Fruit fly (Drosophila melanogaster): Measurements from ENCODE around the gene msk.
A peak's percentile ranks its signal among the peaks of the same experiment; 100 is the strongest.

Gene msk

dm6 chr3L:8096106-8096558 lies 19.8 kb upstream of the msk start (continued):
- TF ChIP-seq gcm (GFP tag; optimal IDR thresholded peaks at IDR 0.05) (peak; percentile 88), CG3065 (GFP tag; optimal IDR thresholded peaks at IDR 0.05) (peak; percentile 82), ap (GFP tag; IDR thresholded peaks at IDR 0.05) (peak; percentile 87), CG4328 (GFP tag; optimal IDR thresholded peaks at IDR 0.05) (peak; percentile 95), schlank (tag; optimal IDR thresholded peaks at IDR 0.05) (peak; percentile 90), chn (GFP tag; optimal IDR thresholded peaks at IDR 0.05) (peak; percentile 78), pnt (GFP tag; optimal IDR thresholded peaks at IDR 0.05) (peak; percentile 70), CG4617 (GFP tag; optimal IDR thresholded peaks at IDR 0.05; ENCODE audit: borderline replicate concordance) (peak; percentile 78), Dip3 (GFP tag; optimal IDR thresholded peaks at IDR 0.05) (peak; percentile 87), Gsc (GFP tag; IDR thresholded peaks at IDR 0.05) (peak; percentile 55), CG11560 (tag; IDR thresholded peaks at IDR 0.05) (peak; percentile 89), dysf (GFP tag; IDR thresholded peaks at IDR 0.05) (peak; percentile 98), Ada2b (GFP tag; IDR thresholded peaks at IDR 0.05) (peak; percentile 94), CG2875 (GFP tag; optimal IDR thresholded peaks at IDR 0.05) (peak; percentile 72), Deaf1 (tag; optimal IDR thresholded peaks at IDR 0.05) (peak; percentile 81), CG10979 (tag; optimal IDR thresholded peaks at IDR 0.05) (peak; percentile 75), HLH54F (GFP tag; optimal IDR thresholded peaks at IDR 0.05) (peak; percentile 87), fu2 (GFP tag; optimal IDR thresholded peaks at IDR 0.05) (peak; percentile 73), CG13624 (GFP tag; optimal IDR thresholded peaks at IDR 0.05) (peak; percentile 94), CG18476 (GFP tag; optimal IDR thresholded peaks at IDR 0.05) (peak; percentile 88), Dad (GFP tag; optimal IDR thresholded peaks at IDR 0.05) (peak; percentile 84), Hmx (GFP tag; optimal IDR thresholded peaks at IDR 0.05) (peak; percentile 12), run (tag; optimal IDR thresholded peaks at IDR 0.05) (peak; percentile 92), CG3726 (GFP tag; IDR thresholded peaks at IDR 0.05) (peak; percentile 85; the same call in 2 of the 3 replicates), Dek (tag; optimal IDR thresholded peaks at IDR 0.05) (peak; percentile 99), ftz-f1 (GFP tag; optimal IDR thresholded peaks at IDR 0.05) (peak; percentile 71), sna (GFP tag; IDR thresholded peaks at IDR 0.05; ENCODE audit: partially characterized antibody) (no peak), Abd-B (GFP tag; optimal IDR thresholded peaks at IDR 0.05) (peak; percentile 79), emc (GFP tag; optimal IDR thresholded peaks at IDR 0.05) (peak; percentile 72), CG5953 (GFP tag; IDR thresholded peaks at IDR 0.05) (peak; percentile 69), trh (GFP tag; optimal IDR thresholded peaks at IDR 0.05) (peak; percentile 71), klu (GFP tag; IDR thresholded peaks at IDR 0.05) (peak; percentile 96), lbe (GFP tag; optimal IDR thresholded peaks at IDR 0.05) (peak; percentile 53), CG11093 (GFP tag; IDR thresholded peaks at IDR 0.05) (peak; percentile 90), MBD-R2 (GFP tag; IDR thresholded peaks at IDR 0.05) (peak; percentile 85), CG4854 (GFP tag; optimal IDR thresholded peaks at IDR 0.05) (peak; percentile 82), Dbx (GFP tag; IDR thresholded peaks at IDR 0.05) (peak; percentile 98), shn (GFP tag; optimal IDR thresholded peaks at IDR 0.05) (peak; percentile 82), D (optimal IDR thresholded peaks at IDR 0.05) (no peak), D (GFP tag; optimal IDR thresholded peaks at IDR 0.05) (peak; percentile 78), zf30C (GFP tag; optimal IDR thresholded peaks at IDR 0.05) (peak; percentile 92), Oaz (GFP tag; IDR thresholded peaks at IDR 0.05) (peak; percentile 92), Mad (GFP tag; optimal IDR thresholded peaks at IDR 0.05) (peak; percentile 82), CG13287 (GFP tag; IDR thresholded peaks at IDR 0.05; ENCODE audit: partially characterized antibody) (no peak), sob (GFP tag; IDR thresholded peaks at IDR 0.05) (peak; percentile 97), CG9437 (GFP tag; optimal IDR thresholded peaks at IDR 0.05) (peak; percentile 91), BtbVII (GFP tag; optimal IDR thresholded peaks at IDR 0.05) (peak; percentile 98), fd64A (GFP tag; optimal IDR thresholded peaks at IDR 0.05) (peak; percentile 24), vvl (GFP tag; IDR thresholded peaks at IDR 0.05) (peak; percentile 90), CG11723 (GFP tag; optimal IDR thresholded peaks at IDR 0.05) (peak; percentile 92), her (GFP tag; optimal IDR thresholded peaks at IDR 0.05) (peak; percentile 71), CG2120 (GFP tag; optimal IDR thresholded peaks at IDR 0.05) (peak; percentile 97)

Data from whole organism, embryonic.